Fruit fly (Drosophila melanogaster): ENCODE results near the gene FRG1.

Gene FRG1

dm6 chr3L:20309758-20310733 is 13.3 kb upstream of the FRG1 start:
- TF ChIP-seq bab1 (GFP tag; optimal IDR thresholded peaks at IDR 0.05) (peak; percentile 66), toe (GFP tag; optimal IDR thresholded peaks at IDR 0.05) (no peak), ovo (GFP tag; optimal IDR thresholded peaks at IDR 0.05) (peak; percentile 5), Crg-1 (GFP tag; optimal IDR thresholded peaks at IDR 0.05) (peak; percentile 73), CG7045 (GFP tag; optimal IDR thresholded peaks at IDR 0.05) (no peak), Hr96 (GFP tag; optimal IDR thresholded peaks at IDR 0.05) (no peak), CG7101 (tag; optimal IDR thresholded peaks at IDR 0.05) (peak; percentile 53), CG1620 (GFP tag; optimal IDR thresholded peaks at IDR 0.05) (peak; percentile 77), cic (GFP tag; optimal IDR thresholded peaks at IDR 0.05) (no peak), cnc (optimal IDR thresholded peaks at IDR 0.05) (no peak), CG12768 (GFP tag; optimal IDR thresholded peaks at IDR 0.05) (no peak), CG5204 (GFP tag; optimal IDR thresholded peaks at IDR 0.05) (no peak), CG33017 (tag; optimal IDR thresholded peaks at IDR 0.05) (no peak), tj (GFP tag; optimal IDR thresholded peaks at IDR 0.05) (no peak), Mnt (GFP tag; optimal IDR thresholded peaks at IDR 0.05) (peak; percentile 20), kay (GFP tag; ENCODE audit: borderline replicate concordance) (no peak), CG14711 (tag; optimal IDR thresholded peaks at IDR 0.05) (peak; percentile 44), Clk (GFP tag; optimal IDR thresholded peaks at IDR 0.05) (no peak), CG11617 (GFP tag; optimal IDR thresholded peaks at IDR 0.05) (no peak), pad (GFP tag; optimal IDR thresholded peaks at IDR 0.05) (peak; percentile 68)

- TF ChIP-seq CG1620 (GFP tag; optimal IDR thresholded peaks at IDR 0.05) (no peak), CG12768 (GFP tag; optimal IDR thresholded peaks at IDR 0.05) (no peak), tj (GFP tag; optimal IDR thresholded peaks at IDR 0.05) (no peak), CG33017 (tag; optimal IDR thresholded peaks at IDR 0.05) (no peak), CG7101 (tag; optimal IDR thresholded peaks at IDR 0.05) (no peak), cic (GFP tag; optimal IDR thresholded peaks at IDR 0.05) (no peak), bab1 (GFP tag; optimal IDR thresholded peaks at IDR 0.05) (no peak), CG7045 (GFP tag; optimal IDR thresholded peaks at IDR 0.05) (no peak), Crg-1 (GFP tag; optimal IDR thresholded peaks at IDR 0.05) (no peak), CG14711 (tag; optimal IDR thresholded peaks at IDR 0.05) (no peak), kay (GFP tag; ENCODE audit: borderline replicate concordance) (no peak), cnc (optimal IDR thresholded peaks at IDR 0.05) (no peak), Mnt (GFP tag; optimal IDR thresholded peaks at IDR 0.05) (no peak), CG5204 (GFP tag; optimal IDR thresholded peaks at IDR 0.05) (no peak)
Measured at dm6 chr3L:20309354-20309753, 12.6 kb upstream of the FRG1 start, which contains the start of gene polo. polo (plus strand) TSS chr3L:20309654.

- no peak for TF ChIP-seq Hr96 (GFP tag; optimal IDR thresholded peaks at IDR 0.05)
Measured at dm6 chr3L:20306142-20306541, 9.4 kb upstream of the FRG1 start, which contains the start of gene CG32225. CG32225 (minus strand) TSS chr3L:20306283.

- TF ChIP-seq CG33017 (tag; optimal IDR thresholded peaks at IDR 0.05) (peak; percentile 35), tj (GFP tag; optimal IDR thresholded peaks at IDR 0.05) (peak; percentile 41), cnc (optimal IDR thresholded peaks at IDR 0.05) (no peak), Crg-1 (GFP tag; optimal IDR thresholded peaks at IDR 0.05) (peak; percentile 50), CG14711 (tag; optimal IDR thresholded peaks at IDR 0.05) (peak; percentile 96), ovo (GFP tag; optimal IDR thresholded peaks at IDR 0.05) (peak; percentile 52), CG11617 (GFP tag; optimal IDR thresholded peaks at IDR 0.05) (peak; percentile 74), Mnt (GFP tag; optimal IDR thresholded peaks at IDR 0.05) (peak; percentile 70), CG1620 (GFP tag; optimal IDR thresholded peaks at IDR 0.05) (peak; percentile 74), bab1 (GFP tag; optimal IDR thresholded peaks at IDR 0.05) (peak; percentile 91), CG5204 (GFP tag; optimal IDR thresholded peaks at IDR 0.05) (peak; percentile 76), CG7101 (tag; optimal IDR thresholded peaks at IDR 0.05) (peak; percentile 75), Clk (GFP tag; optimal IDR thresholded peaks at IDR 0.05) (peak; percentile 68), CG7045 (GFP tag; optimal IDR thresholded peaks at IDR 0.05) (peak; percentile 69), Hr96 (GFP tag; optimal IDR thresholded peaks at IDR 0.05) (peak; percentile 79), CG12768 (GFP tag; optimal IDR thresholded peaks at IDR 0.05) (peak; percentile 48), kay (GFP tag; ENCODE audit: borderline replicate concordance) (no peak), cic (GFP tag; optimal IDR thresholded peaks at IDR 0.05) (peak; percentile 9), toe (GFP tag; optimal IDR thresholded peaks at IDR 0.05) (peak; percentile 89), pad (GFP tag; optimal IDR thresholded peaks at IDR 0.05) (peak; percentile 58)
Measured at dm6 chr3L:20302081-20302630, 5.4 kb upstream of the FRG1 start, which contains the start of gene Pex23. Pex23 (minus strand) TSS chr3L:20302141.

dm6 chr3L:20299110-20299509 is 2.3 kb upstream of the FRG1 start, which contains the start of gene SCCRO4:
SCCRO4 (plus strand) TSS chr3L:20299410.
- TF ChIP-seq tj (GFP tag; optimal IDR thresholded peaks at IDR 0.05), result no peak
- TF ChIP-seq CG5204 (GFP tag; optimal IDR thresholded peaks at IDR 0.05), result no peak
- no peak for TF ChIP-seq CG7045 (GFP tag; optimal IDR thresholded peaks at IDR 0.05)
- no peak for TF ChIP-seq Mnt (GFP tag; optimal IDR thresholded peaks at IDR 0.05)
- TF ChIP-seq CG1620 (GFP tag; optimal IDR thresholded peaks at IDR 0.05), result no peak
- no peak for TF ChIP-seq cnc (optimal IDR thresholded peaks at IDR 0.05)
- TF ChIP-seq bab1 (GFP tag; optimal IDR thresholded peaks at IDR 0.05), result no peak
- no peak for TF ChIP-seq CG7101 (tag; optimal IDR thresholded peaks at IDR 0.05)
